Fruit fly (Drosophila melanogaster) whole organism, wandering third instar larva: ENCODE results near the gene strat.

Source experiments
- Dfd ChIP-seq: fragments of >200 bp; optimal IDR thresholded peaks from 2 replicates; lab custom pipeline; 2017; ENCODE audit warnings: missing biosample characterization, missing genetic modification characterization
- Myc ChIP-seq: fragments of >200 bp; optimal IDR thresholded peaks from 2 replicates; lab custom pipeline; 2017
- pan ChIP-seq: fragments of >200 bp; optimal IDR thresholded peaks from 2 replicates; lab custom pipeline; 2017

DNA sequence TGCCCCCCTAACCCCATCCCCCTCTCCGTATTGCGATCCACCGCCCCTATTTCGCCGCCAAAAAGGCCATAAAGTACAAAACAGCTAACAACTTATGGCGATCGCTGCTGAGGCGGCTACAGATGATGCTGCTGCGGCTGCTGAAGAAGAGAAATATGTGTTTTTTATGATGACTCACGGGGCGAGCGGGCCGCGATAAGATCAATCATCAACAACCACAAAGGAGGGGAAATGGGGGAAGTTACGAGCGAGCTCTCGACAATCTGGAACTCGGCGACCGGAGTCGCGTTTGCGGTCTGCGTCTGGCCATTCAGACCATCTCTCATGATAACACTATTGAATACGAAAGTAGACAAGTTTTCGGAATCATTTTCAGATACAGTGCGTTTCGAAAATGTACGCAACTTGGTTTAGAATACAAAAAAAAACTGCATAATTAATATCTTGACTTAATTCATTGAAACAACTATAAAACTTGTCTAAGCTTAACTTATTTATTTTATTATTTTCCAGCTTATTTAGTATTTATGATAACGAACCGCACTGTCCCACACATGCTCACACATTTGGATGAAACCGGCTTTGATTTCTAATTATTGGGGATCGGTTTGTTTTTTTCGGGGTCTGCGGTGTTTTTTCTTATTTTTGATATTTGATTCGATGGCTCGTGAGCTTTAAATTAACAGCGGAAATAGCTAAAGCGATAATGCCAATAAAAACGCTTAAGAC, 27.8 kb upstream of the strat start:
- TF ChIP-seq pan (lab: Kevin White, UChicago) (no peak), Myc (no peak), Dfd (peak; percentile 54)
